Worm (Caenorhabditis elegans): ENCODE results near the gene F28H7.2.

DNA sequence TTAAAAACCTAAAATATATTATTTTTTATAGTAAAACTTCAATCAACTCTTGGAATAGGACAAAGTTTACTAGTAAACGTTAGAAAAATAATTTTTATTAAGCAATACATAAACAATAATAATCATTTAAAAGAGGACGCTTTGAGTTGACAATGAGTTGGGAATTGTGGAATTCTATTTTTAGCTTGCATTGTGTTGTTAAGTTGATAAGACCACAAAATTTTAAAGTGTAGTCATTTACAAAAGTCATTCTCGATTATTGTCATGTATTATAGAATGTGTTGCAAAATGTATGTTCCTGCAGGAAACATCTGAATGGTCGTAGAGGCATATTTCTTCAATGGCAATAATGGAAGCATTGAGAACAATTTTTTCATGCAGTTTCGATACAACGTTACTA, 36.7 kb upstream of the F28H7.2 start:
- TF ChIP-seq unc-39 (tag; optimal IDR thresholded peaks at IDR 0.05), result no peak
- no peak for TF ChIP-seq ces-1 (GFP tag; optimal IDR thresholded peaks at IDR 0.05)
- TF ChIP-seq ceh-39 (tag; optimal IDR thresholded peaks at IDR 0.05), result no peak
- no peak for TF ChIP-seq elt-1 (tag; optimal IDR thresholded peaks at IDR 0.05; ENCODE audit: borderline replicate concordance, insufficient read depth)
- no peak for TF ChIP-seq lsy-2 (tag; optimal IDR thresholded peaks at IDR 0.05)
- no peak for TF ChIP-seq nhr-28 (tag; optimal IDR thresholded peaks at IDR 0.05)
- no peak for TF ChIP-seq elt-3 (tag; optimal IDR thresholded peaks at IDR 0.05)

Measured in whole organism, mixed stage, embryonic.